Fruit fly (Drosophila melanogaster) whole organism: ENCODE data around the gene Eig71Ec.

Experiments
- Dll ChIP-seq: fragments of >200 bp; optimal IDR thresholded peaks from 2 replicates; lab custom pipeline; 2017
- pan ChIP-seq: fragments of >200 bp; optimal IDR thresholded peaks from 2 replicates; lab custom pipeline; 2017

DNA sequence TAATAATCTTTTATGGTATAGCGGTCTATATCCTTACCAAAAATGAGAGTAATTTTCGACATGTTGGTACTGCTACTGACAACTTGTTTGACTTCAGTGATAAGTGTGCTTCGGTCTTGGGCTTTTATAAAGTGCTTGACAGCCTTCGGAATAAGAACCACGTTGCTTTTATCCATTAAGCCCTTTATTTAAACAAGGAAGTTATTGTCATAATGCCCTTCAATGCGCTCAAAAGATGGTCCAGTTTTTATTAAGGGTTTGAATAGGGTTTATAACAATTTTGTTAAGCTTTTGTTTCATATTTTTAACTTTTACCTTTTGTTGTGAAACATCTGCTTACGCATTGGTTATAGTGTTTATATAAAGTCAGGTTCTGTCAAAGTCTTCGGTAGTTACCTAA is at the start of gene Eig71Ec, which contains the start of gene Eig71Ed:
- TF ChIP-seq Dll (no peak), pan (lab: Kevin White, UChicago) (no peak)
